Worm (Caenorhabditis elegans): Measurements from ENCODE around the gene F18C5.5.

DNA sequence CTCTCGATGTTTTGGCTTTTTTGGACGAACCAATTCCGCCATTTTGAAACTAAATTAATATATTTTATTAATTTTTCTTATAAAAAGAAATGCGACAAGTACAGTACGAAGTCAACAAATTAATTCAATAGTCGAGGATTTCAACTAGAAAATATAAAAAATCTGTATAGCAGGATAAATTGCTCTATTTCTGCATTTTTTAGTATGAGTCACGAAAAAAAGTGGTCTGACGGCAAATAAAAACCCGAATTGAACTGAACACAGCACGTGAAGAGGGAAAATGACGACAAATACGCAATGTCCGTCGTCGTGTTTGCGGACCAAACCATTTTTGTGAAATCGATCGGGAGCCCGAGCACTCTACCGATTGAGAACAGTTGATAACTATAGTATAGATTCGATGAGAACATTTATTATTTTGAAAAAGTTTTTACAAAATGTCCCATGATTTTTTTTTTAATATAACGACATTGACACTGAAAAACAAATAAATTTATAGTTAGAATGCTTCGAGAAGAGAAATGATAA is 42.9 kb upstream of the F18C5.5 start, which contains the start of gene epg-5:
- TF ChIP-seq ref-1 (GFP tag; conservative IDR thresholded peaks at IDR 0.05) (no peak), klf-2 (GFP tag; conservative IDR thresholded peaks at IDR 0.05) (no peak), cog-1 (tag; optimal IDR thresholded peaks at IDR 0.05) (no peak)

Measured in whole organism, midembryonic.